Worm (Caenorhabditis elegans): ENCODE data around the gene ddx-23.

ce11 chrIII:5805273-5805672, 47.8 kb downstream of the ddx-23 start, which contains the start of gene R12B2.3:
- TF ChIP-seq ceh-83 (GFP tag; optimal IDR thresholded peaks at IDR 0.05) (no peak), lin-13 (tag; optimal IDR thresholded peaks at IDR 0.05) (no peak), elt-3 (tag; optimal IDR thresholded peaks at IDR 0.05) (no peak), pha-4 (tag; optimal IDR thresholded peaks at IDR 0.05) (no peak), snpc-4 (tag; optimal IDR thresholded peaks at IDR 0.05) (no peak), nhr-237 (tag; optimal IDR thresholded peaks at IDR 0.05) (no peak), ztf-11 (tag; optimal IDR thresholded peaks at IDR 0.05) (no peak), nhr-76 (tag; optimal IDR thresholded peaks at IDR 0.05) (no peak), sem-2 (GFP tag; optimal IDR thresholded peaks at IDR 0.05) (no peak), nhr-12 (tag; optimal IDR thresholded peaks at IDR 0.05) (no peak), elt-1 (tag; optimal IDR thresholded peaks at IDR 0.05; ENCODE audit: borderline replicate concordance, insufficient read depth) (no peak), zip-8 (tag; optimal IDR thresholded peaks at IDR 0.05) (no peak)
